Fruit fly (Drosophila melanogaster) whole organism, wandering third instar larva: ENCODE results near the gene CG12279.

Experiments used
- Abd-B ChIP-seq: fragments of >200 bp; optimal IDR thresholded peaks from 2 replicates; lab custom pipeline; 2017; ENCODE audit warnings: missing biosample characterization, missing genetic modification characterization
- CrebA ChIP-seq: fragments of 200-800 bp; sonication (Bioruptor generic); optimal IDR thresholded peaks from 2 replicates; lab custom pipeline; 2016; ENCODE audit warnings: missing biosample characterization, mild to moderate bottlenecking, missing genetic modification characterization, borderline replicate concordance
- HLH106 ChIP-seq: fragments of 200-800 bp; optimal IDR thresholded peaks from 3 replicates; lab custom pipeline; 2019; ENCODE audit warnings: missing biosample characterization, mild to moderate bottlenecking, missing genetic modification characterization, moderate library complexity
- OdsH ChIP-seq: fragments of 200-800 bp; sonication (Bioruptor generic); optimal IDR thresholded peaks from 2 replicates; lab custom pipeline; 2016; ENCODE audit warnings: missing biosample characterization, mild to moderate bottlenecking, missing genetic modification characterization
- Sp1 ChIP-seq: fragments of 200-800 bp; sonication (Bioruptor generic); optimal IDR thresholded peaks from 3 replicates; lab custom pipeline; 2019; ENCODE audit warnings: missing biosample characterization, mild to moderate bottlenecking, missing genetic modification characterization, moderate library complexity
- br ChIP-seq: fragments of 200-800 bp; sonication (Bioruptor generic); optimal IDR thresholded peaks from 2 replicates; lab custom pipeline; 2016; ENCODE audit warnings: missing biosample characterization, missing genetic modification characterization
- brk ChIP-seq: fragments of 200-800 bp; sonication (Bioruptor generic); optimal IDR thresholded peaks from 2 replicates; lab custom pipeline; 2016; ENCODE audit warnings: missing biosample characterization, mild to moderate bottlenecking, missing genetic modification characterization
- dl ChIP-seq, 2 experiments: fragments of 175-275, 200-275 bp in 1 of 2; fragments of 200-275 bp in 1 of 2; sonication (Bioruptor generic); optimal IDR thresholded peaks; lab custom pipeline; 2018; ENCODE audit warnings: mild to moderate bottlenecking in 2 of 2, missing biosample characterization in 2 of 2, missing genetic modification characterization in 2 of 2, moderate library complexity in 2 of 2; ENCODE audit not compliant: partially characterized antibody in 2 of 2, insufficient read depth in 1 of 2
- dsf ChIP-seq: sonication (Bioruptor generic); optimal IDR thresholded peaks from 2 replicates; lab custom pipeline; 2016; ENCODE audit warnings: missing biosample characterization, missing genetic modification characterization, borderline replicate concordance
- ey ChIP-seq: fragments of 200-800 bp; sonication (Bioruptor generic); optimal IDR thresholded peaks from 2 replicates; lab custom pipeline; 2016; ENCODE audit warnings: missing biosample characterization, missing genetic modification characterization
- h ChIP-seq: fragments of 200-800 bp; sonication (Bioruptor generic); optimal IDR thresholded peaks from 3 replicates; lab custom pipeline; 2016; ENCODE audit warnings: missing biosample characterization, mild to moderate bottlenecking, missing genetic modification characterization
- jim ChIP-seq: fragments of 175-275, 200-325 bp; sonication (Bioruptor generic); optimal IDR thresholded peaks from 2 replicates; lab custom pipeline; 2016; ENCODE audit warnings: missing biosample characterization, mild to moderate bottlenecking, missing genetic modification characterization
- psq ChIP-seq: fragments of 200-800 bp; sonication (Bioruptor generic); optimal IDR thresholded peaks from 3 replicates; lab custom pipeline; 2017; ENCODE audit warnings: missing biosample characterization, mild to moderate bottlenecking, missing genetic modification characterization, moderate library complexity
- usp ChIP-seq: fragments of >200 bp; optimal IDR thresholded peaks from 2 replicates; lab custom pipeline; 2017; ENCODE audit warnings: missing biosample characterization, missing genetic modification characterization

DNA sequence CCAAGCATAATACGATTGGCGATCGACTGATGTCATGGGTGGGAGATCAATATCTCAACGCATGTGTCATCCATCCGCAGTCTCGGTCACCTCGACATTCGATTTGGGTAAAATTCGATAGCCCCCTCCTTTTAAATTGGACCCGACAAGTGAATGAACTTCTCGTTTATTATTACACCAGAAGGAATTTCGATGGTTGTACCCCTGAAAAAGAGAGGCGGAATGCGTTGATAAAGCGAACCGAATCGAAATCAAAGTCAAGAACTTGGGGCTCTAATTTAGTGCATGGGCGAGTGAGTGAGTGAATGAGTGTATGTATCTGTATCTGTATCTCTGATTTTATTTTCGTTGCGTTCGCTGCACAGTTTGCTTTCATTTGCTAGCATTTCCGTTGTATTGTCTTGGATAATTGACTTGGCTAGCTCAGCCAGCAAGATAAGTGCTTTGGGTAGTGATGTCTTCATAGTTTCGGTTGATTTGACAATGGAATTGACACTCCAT is 2.9 kb upstream of the CG12279 start:
- no peak for TF ChIP-seq br
- TF ChIP-seq dl (GFP tag; optimal IDR thresholded peaks at IDR 0.05; lab: Kevin White, UChicago; ENCODE audit: insufficient read depth in 1 of 2, partially characterized antibody in 2 of 2), result no peak
- no peak for TF ChIP-seq Abd-B
- TF ChIP-seq CrebA, result no peak
- TF ChIP-seq h (GFP tag; lab: Kevin White, UChicago), result no peak
- no peak for TF ChIP-seq usp (GFP tag; lab: Kevin White, UChicago)
- no peak for TF ChIP-seq Sp1 (GFP tag; lab: Kevin White, UChicago)
- TF ChIP-seq OdsH (GFP tag; lab: Kevin White, UChicago), result no peak
- TF ChIP-seq HLH106 (tag; lab: Kevin White, UChicago), result no peak
- no peak for TF ChIP-seq brk (GFP tag; lab: Kevin White, UChicago)
- TF ChIP-seq ey, result no peak
- TF ChIP-seq psq, result no peak
- no peak for TF ChIP-seq jim (GFP tag; lab: Kevin White, UChicago)
- no peak for TF ChIP-seq dsf (GFP tag; lab: Kevin White, UChicago)
